Worm (Caenorhabditis elegans) whole organism, L2 larva: ENCODE data around the gene ify-1.

ENCODE experiments used
- ZK546.5 ChIP-seq: sonication (generic microtip); optimal IDR thresholded peaks from 2 replicates; lab custom pipeline; 2017; ENCODE audit warnings: missing biosample characterization, missing genetic modification characterization
- ceh-82 ChIP-seq: fragments of 150-350 bp; optimal IDR thresholded peaks from 2 replicates; lab custom pipeline; 2014; ENCODE audit warnings: missing biosample characterization, missing genetic modification characterization
- dmd-4 ChIP-seq: sonication (generic microtip); optimal IDR thresholded peaks from 2 replicates; lab custom pipeline; 2017; ENCODE audit warnings: missing biosample characterization, missing genetic modification characterization
- fos-1 ChIP-seq: fragments of 150-350 bp; optimal IDR thresholded peaks from 2 replicates; lab custom pipeline; 2014; ENCODE audit warnings: missing biosample characterization, missing genetic modification characterization
- lin-11 ChIP-seq: fragments of 150-350 bp; sonication (generic microtip); optimal IDR thresholded peaks from 2 replicates; lab custom pipeline; 2014; ENCODE audit warnings: missing biosample characterization, missing genetic modification characterization, inconsistent platforms, mixed read lengths
- mbf-1 ChIP-seq: sonication (generic microtip); optimal IDR thresholded peaks from 2 replicates; lab custom pipeline; 2017; ENCODE audit warnings: missing biosample characterization, missing genetic modification characterization
- nhr-11 ChIP-seq: fragments of 150-350 bp; optimal IDR thresholded peaks from 2 replicates; lab custom pipeline; 2014; ENCODE audit warnings: missing biosample characterization, missing genetic modification characterization
- nhr-237 ChIP-seq: fragments of 150-350 bp; optimal IDR thresholded peaks from 2 replicates; lab custom pipeline; 2014; ENCODE audit warnings: missing biosample characterization, missing genetic modification characterization
- nhr-25 ChIP-seq: fragments of 150-350 bp; sonication (generic microtip); optimal IDR thresholded peaks from 3 replicates; lab custom pipeline; 2014; ENCODE audit warnings: missing biosample characterization, missing genetic modification characterization
- unc-55 ChIP-seq: fragments of 150-350 bp; sonication (generic microtip); optimal IDR thresholded peaks from 3 replicates; lab custom pipeline; 2014; ENCODE audit warnings: missing biosample characterization, missing genetic modification reagents, missing genetic modification characterization

DNA sequence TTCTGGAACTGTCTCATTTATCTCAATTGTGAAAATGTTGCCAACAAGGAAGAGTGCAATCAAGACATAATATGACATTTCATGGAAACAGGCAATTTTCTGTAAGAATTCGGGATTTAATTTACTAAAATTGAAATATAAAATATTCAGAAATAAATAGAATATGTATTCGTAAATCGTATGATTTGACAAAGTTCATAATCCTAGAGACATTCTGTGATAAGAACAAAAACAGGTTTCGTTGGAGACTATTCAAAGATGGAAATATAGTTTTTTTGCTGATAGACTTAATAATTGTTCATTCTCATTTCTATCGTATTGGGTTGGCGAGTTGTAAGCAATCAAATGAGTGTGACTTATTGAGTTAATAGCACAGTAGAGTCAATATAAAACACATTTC is 3.1 kb upstream of the ify-1 start, which contains the start of gene C27A2.12:
- no peak for TF ChIP-seq unc-55 (GFP tag; lab: Kevin White, UChicago)
- no peak for TF ChIP-seq lin-11
- no peak for TF ChIP-seq nhr-25 (tag; lab: Kevin White, UChicago)
- TF ChIP-seq ceh-82 (tag; lab: Kevin White, UChicago) = no peak
- TF ChIP-seq nhr-11 (tag; lab: Kevin White, UChicago) = no peak
- TF ChIP-seq ZK546.5 = no peak
- no peak for TF ChIP-seq fos-1
- no peak for TF ChIP-seq nhr-237 (tag; lab: Kevin White, UChicago)
- no peak for TF ChIP-seq dmd-4 (tag; lab: Kevin White, UChicago)
- no peak for TF ChIP-seq mbf-1 (tag; lab: Kevin White, UChicago)
